Fruit fly (Drosophila melanogaster) whole organism, embryonic: ENCODE measurements around the gene CG8329.
A peak's percentile ranks its signal among the peaks of the same experiment; 100 is the strongest.

Source experiments
- Ada2b ChIP-seq: fragments of 200-800 bp; sonication (Bioruptor generic); IDR thresholded peaks from 2 replicates; pipeline ENCODE4 v1.3.6; 2022; ENCODE audit warnings: missing biosample characterization, missing genetic modification characterization
- Aef1 ChIP-seq: fragments of 200-800 bp; sonication (Bioruptor generic); IDR thresholded peaks from 3 replicates; pipeline ENCODE4 v1.3.6; 2022; ENCODE audit warnings: missing biosample characterization, missing genetic modification characterization
- Atf6 ChIP-seq: fragments of 200-800 bp; sonication (Bioruptor generic); IDR thresholded peaks from 2 replicates; pipeline ENCODE4 v1.3.6; 2022; ENCODE audit warnings: missing biosample characterization, missing genetic modification characterization
- Bgb ChIP-seq: fragments of 200-800 bp; sonication (Bioruptor generic); IDR thresholded peaks from 2 replicates; pipeline ENCODE4 v1.3.6; 2022; ENCODE audit warnings: missing biosample characterization, missing genetic modification characterization; ENCODE audit not compliant: partially characterized antibody
- CG10209 ChIP-seq: fragments of 200-800 bp; sonication (Bioruptor generic); optimal IDR thresholded peaks from 3 replicates; lab custom pipeline; 2017; ENCODE audit warnings: missing biosample characterization, mild to moderate bottlenecking, missing genetic modification characterization, missing genetic modification reagents
- CG11695 ChIP-seq: fragments of 200-800 bp; sonication (Bioruptor generic); IDR thresholded peaks from 3 replicates; pipeline ENCODE4 v1.3.6; 2022; ENCODE audit warnings: missing biosample characterization, missing genetic modification characterization
- CG12071 ChIP-seq: fragments of 200-800 bp; sonication (Bioruptor generic); optimal IDR thresholded peaks from 3 replicates; lab custom pipeline; 2018; ENCODE audit warnings: missing biosample characterization, mild to moderate bottlenecking, missing genetic modification characterization
- CG12155 ChIP-seq: fragments of 200-800 bp; sonication (Bioruptor generic); optimal IDR thresholded peaks from 3 replicates; lab custom pipeline; 2016; ENCODE audit warnings: missing biosample characterization, missing genetic modification characterization
- CG12769 ChIP-seq: fragments of 200-800 bp; sonication (Bioruptor generic); optimal IDR thresholded peaks from 2 replicates; lab custom pipeline; 2019; ENCODE audit warnings: missing biosample characterization, mild to moderate bottlenecking, missing genetic modification characterization, moderate library complexity
- CG13287 ChIP-seq: fragments of 200-800 bp; sonication (Bioruptor generic); IDR thresholded peaks from 2 replicates; pipeline ENCODE4 v1.3.6; 2022; ENCODE audit warnings: missing biosample characterization, missing genetic modification characterization; ENCODE audit not compliant: partially characterized antibody
- CG15073 ChIP-seq: fragments of 200-800 bp; sonication (Bioruptor generic); optimal IDR thresholded peaks from 2 replicates; lab custom pipeline; 2016; ENCODE audit warnings: missing biosample characterization, missing genetic modification characterization
- CG16779 ChIP-seq: fragments of 200-800 bp; sonication (Bioruptor generic); IDR thresholded peaks from 2 replicates; pipeline ENCODE4 v1.3.6; 2022; ENCODE audit warnings: missing biosample characterization, missing genetic modification characterization
- CG16863 ChIP-seq: fragments of 200-800 bp; sonication (Bioruptor generic); optimal IDR thresholded peaks from 3 replicates; lab custom pipeline; 2016; ENCODE audit warnings: missing biosample characterization, missing genetic modification characterization
- CG17328 ChIP-seq: fragments of 200-800 bp; sonication (Bioruptor generic); IDR thresholded peaks from 2 replicates; pipeline ENCODE4 v1.3.6; 2022; ENCODE audit warnings: missing biosample characterization, missing genetic modification characterization
- CG18476 ChIP-seq: fragments of 200-800 bp; sonication (Bioruptor generic); optimal IDR thresholded peaks from 2 replicates; lab custom pipeline; 2016; ENCODE audit warnings: missing biosample characterization, mild to moderate bottlenecking, missing genetic modification characterization
- CG2116 ChIP-seq: fragments of 200-800 bp; sonication (Bioruptor generic); optimal IDR thresholded peaks from 3 replicates; lab custom pipeline; 2018; ENCODE audit warnings: missing biosample characterization, mild to moderate bottlenecking, missing genetic modification characterization
- CG2199 ChIP-seq: fragments of 200-800 bp; sonication (Bioruptor generic); IDR thresholded peaks from 3 replicates; pipeline ENCODE4 v1.3.6; 2022; ENCODE audit warnings: missing biosample characterization, missing genetic modification characterization
- CG34224 ChIP-seq: fragments of 200-800 bp; sonication (Bioruptor generic); IDR thresholded peaks from 3 replicates; pipeline ENCODE4 v1.3.6; 2022; ENCODE audit warnings: missing biosample characterization, missing genetic modification characterization; ENCODE audit not compliant: partially characterized antibody
- CG3838 ChIP-seq: fragments of 200-800 bp; sonication (Bioruptor generic); optimal IDR thresholded peaks from 3 replicates; lab custom pipeline; 2016; ENCODE audit warnings: missing biosample characterization, missing genetic modification characterization
- CG4328 ChIP-seq: fragments of 200-800 bp; sonication (Bioruptor generic); optimal IDR thresholded peaks from 3 replicates; lab custom pipeline; 2017; ENCODE audit warnings: missing biosample characterization, missing genetic modification reagents, missing genetic modification characterization
- CG4404 ChIP-seq: fragments of 200-800 bp; sonication (Bioruptor generic); IDR thresholded peaks from 2 replicates; pipeline ENCODE4 v1.3.6; 2022; ENCODE audit warnings: missing biosample characterization, missing genetic modification characterization
- CG4617 ChIP-seq: fragments of 200-800 bp; sonication (Bioruptor generic); optimal IDR thresholded peaks from 3 replicates; lab custom pipeline; 2016; ENCODE audit warnings: missing biosample characterization, missing genetic modification characterization, borderline replicate concordance
- CG4854 ChIP-seq: fragments of 200-800 bp; sonication (Bioruptor generic); optimal IDR thresholded peaks from 2 replicates; lab custom pipeline; 2016; ENCODE audit warnings: missing biosample characterization, missing genetic modification characterization, inconsistent platforms
- CG6254 ChIP-seq: fragments of 200-800 bp; sonication (Bioruptor generic); optimal IDR thresholded peaks from 3 replicates; lab custom pipeline; 2017; ENCODE audit warnings: mild to moderate bottlenecking, missing biosample characterization, missing genetic modification reagents, missing genetic modification characterization
- CG6791 ChIP-seq: fragments of 200-800 bp; sonication (Bioruptor generic); IDR thresholded peaks from 3 replicates; pipeline ENCODE4 v1.3.6; 2022; ENCODE audit warnings: missing biosample characterization, missing genetic modification characterization; ENCODE audit not compliant: partially characterized antibody
- CG7372 ChIP-seq: fragments of 200-800 bp; sonication (Bioruptor generic); IDR thresholded peaks from 2 replicates; pipeline ENCODE4 v1.3.6; 2022; ENCODE audit warnings: missing biosample characterization, missing genetic modification characterization
- CoRest ChIP-seq: fragments of 200-800 bp; sonication (Bioruptor generic); optimal IDR thresholded peaks from 3 replicates; lab custom pipeline; 2018; ENCODE audit warnings: missing biosample characterization, mild to moderate bottlenecking, missing genetic modification characterization, moderate library complexity
- Dll ChIP-seq: fragments of 200-800 bp; sonication (Bioruptor generic); IDR thresholded peaks from 4 replicates; pipeline ENCODE4 v1.3.6; 2022; ENCODE audit warnings: missing biosample characterization, missing genetic modification characterization; ENCODE audit not compliant: partially characterized antibody
- E2f2 ChIP-seq: fragments of 200-800 bp; sonication (Bioruptor generic); IDR thresholded peaks from 2 replicates; pipeline ENCODE4 v1.3.6; 2022; ENCODE audit warnings: missing biosample characterization, missing genetic modification characterization
- Ets97D ChIP-seq: fragments of 200-800 bp; sonication (Bioruptor generic); optimal IDR thresholded peaks from 3 replicates; lab custom pipeline; 2016; ENCODE audit warnings: missing biosample characterization, missing genetic modification characterization
- H15 ChIP-seq: fragments of 200-800 bp; sonication (Bioruptor generic); IDR thresholded peaks from 3 replicates; pipeline ENCODE4 v1.3.6; 2022; ENCODE audit warnings: missing biosample characterization, missing genetic modification characterization
- Lhr ChIP-seq: fragments of 200-800 bp; sonication (Bioruptor generic); optimal IDR thresholded peaks from 3 replicates; lab custom pipeline; 2017; ENCODE audit warnings: mild to moderate bottlenecking, missing biosample characterization, missing genetic modification reagents, missing genetic modification characterization
- Max ChIP-seq: fragments of 200-800 bp; sonication (Bioruptor generic); optimal IDR thresholded peaks from 2 replicates; lab custom pipeline; 2016; ENCODE audit warnings: missing biosample characterization, mild to moderate bottlenecking, missing genetic modification characterization
- Mes4 ChIP-seq: fragments of 200-800 bp; sonication (Bioruptor generic); optimal IDR thresholded peaks from 2 replicates; lab custom pipeline; 2016; ENCODE audit warnings: missing biosample characterization, missing genetic modification characterization
- Myb ChIP-seq: fragments of 200-800 bp; sonication (Bioruptor generic); optimal IDR thresholded peaks from 2 replicates; lab custom pipeline; 2016; ENCODE audit warnings: missing biosample characterization, missing genetic modification characterization
- Sry-β ChIP-seq: fragments of 200-800 bp; sonication (Bioruptor generic); optimal IDR thresholded peaks from 2 replicates; lab custom pipeline; 2018; ENCODE audit warnings: missing biosample characterization, mild to moderate bottlenecking, missing genetic modification characterization, moderate library complexity
- Sry-δ ChIP-seq: fragments of 200-800 bp; sonication (Bioruptor generic); optimal IDR thresholded peaks from 2 replicates; lab custom pipeline; 2016; ENCODE audit warnings: missing biosample characterization, missing genetic modification characterization
- ab ChIP-seq: fragments of 200-800 bp; sonication (Bioruptor generic); optimal IDR thresholded peaks from 2 replicates; lab custom pipeline; 2016; ENCODE audit warnings: missing biosample characterization, missing genetic modification characterization
- ash1 ChIP-seq: fragments of 200-800 bp; sonication (Bioruptor generic); optimal IDR thresholded peaks from 2 replicates; lab custom pipeline; 2018; ENCODE audit warnings: missing biosample characterization, mild to moderate bottlenecking, missing genetic modification characterization
- chinmo ChIP-seq: fragments of 200-800 bp; sonication (Bioruptor generic); IDR thresholded peaks from 4 replicates; pipeline ENCODE4 v1.3.6; 2022; ENCODE audit warnings: missing biosample characterization, missing genetic modification characterization; ENCODE audit not compliant: partially characterized antibody
- chn ChIP-seq: fragments of 200-800 bp; sonication (Bioruptor generic); optimal IDR thresholded peaks from 2 replicates; lab custom pipeline; 2016; ENCODE audit warnings: missing biosample characterization, missing genetic modification characterization
- ci ChIP-seq: fragments of 200-800 bp; sonication (Bioruptor generic); IDR thresholded peaks from 3 replicates; pipeline ENCODE4 v1.3.6; 2022; ENCODE audit warnings: missing biosample characterization, missing genetic modification characterization
- jing ChIP-seq: fragments of 200-800 bp; sonication (Bioruptor generic); optimal IDR thresholded peaks from 2 replicates; lab custom pipeline; 2018; ENCODE audit warnings: missing biosample characterization, mild to moderate bottlenecking, missing genetic modification characterization
- knrl ChIP-seq: fragments of 200-800 bp; sonication (Bioruptor generic); IDR thresholded peaks from 3 replicates; pipeline ENCODE4 v1.3.6; 2022; ENCODE audit warnings: missing biosample characterization, missing genetic modification characterization; ENCODE audit not compliant: partially characterized antibody
- oc ChIP-seq: fragments of 200-800 bp; sonication (Bioruptor generic); optimal IDR thresholded peaks from 2 replicates; lab custom pipeline; 2018; ENCODE audit warnings: missing biosample characterization, mild to moderate bottlenecking, missing genetic modification characterization, moderate library complexity
- org-1 ChIP-seq: fragments of 200-800 bp; sonication (Bioruptor generic); optimal IDR thresholded peaks from 2 replicates; lab custom pipeline; 2017; ENCODE audit warnings: missing biosample characterization, missing genetic modification characterization
- pzg ChIP-seq: fragments of 200-800 bp; sonication (Bioruptor generic); optimal IDR thresholded peaks from 3 replicates; lab custom pipeline; 2018; ENCODE audit warnings: missing biosample characterization, mild to moderate bottlenecking, missing genetic modification characterization, moderate library complexity
- tna ChIP-seq: fragments of 200-800 bp; sonication (Bioruptor generic); IDR thresholded peaks from 2 replicates; pipeline ENCODE4 v1.3.6; 2022; ENCODE audit warnings: missing biosample characterization, missing genetic modification characterization; ENCODE audit not compliant: partially characterized antibody
- twi ChIP-seq: fragments of 200-800 bp; optimal IDR thresholded peaks from 2 replicates; lab custom pipeline; 2019; ENCODE audit warnings: missing biosample characterization, mild to moderate bottlenecking, missing genetic modification characterization, moderate library complexity
- vnd ChIP-seq: fragments of 200-800 bp; sonication (Bioruptor generic); IDR thresholded peaks from 3 replicates; pipeline ENCODE4 v1.3.6; 2022; ENCODE audit warnings: missing biosample characterization, missing genetic modification characterization; ENCODE audit not compliant: partially characterized antibody

The CG8329 gene

dm6 chr3L:9629910-9630309 lies 8.0 kb upstream of the CG8329 start (continued):
- TF ChIP-seq Max (GFP tag; lab: Kevin White, UChicago) (no peak), CG4617 (GFP tag; lab: Kevin White, UChicago) (peak; percentile 59), CG15073 (GFP tag; lab: Kevin White, UChicago) (no peak), CG18476 (GFP tag; lab: Kevin White, UChicago) (no peak), CG4854 (GFP tag; lab: Kevin White, UChicago) (no peak), ab (GFP tag; lab: Kevin White, UChicago) (no peak), CG13287 (GFP tag; lab: Robert Waterston, UW) (peak; percentile 51), CG11695 (GFP tag; lab: Robert Waterston, UW) (no peak), E2f2 (GFP tag; lab: Robert Waterston, UW) (peak; percentile 45; the same call in 1 of the 2 replicates), CG17328 (GFP tag; lab: Robert Waterston, UW) (no peak), pzg (GFP tag; lab: Kevin White, UChicago) (peak; percentile 75), CG2116 (GFP tag; lab: Kevin White, UChicago) (peak; percentile 19), CG12769 (tag; lab: Kevin White, UChicago) (no peak), knrl (GFP tag; lab: Robert Waterston, UW) (peak; percentile 54; the same call in 2 of the 3 replicates), H15 (GFP tag; lab: Robert Waterston, UW) (no peak), jing (no peak), chinmo (GFP tag; lab: Robert Waterston, UW) (no peak), CG6254 (GFP tag; lab: Kevin White, UChicago) (no peak), org-1 (no peak), chn (GFP tag; lab: Kevin White, UChicago) (no peak), CoRest (tag; lab: Kevin White, UChicago) (no peak), tna (GFP tag; lab: Robert Waterston, UW) (no peak), Sry-δ (GFP tag; lab: Kevin White, UChicago) (peak; percentile 31), Bgb (peak; percentile 55; the same call in 1 of the 2 replicates), Ets97D (GFP tag; lab: Kevin White, UChicago) (peak; percentile 29), CG34224 (GFP tag; lab: Robert Waterston, UW) (no peak), CG16779 (GFP tag; lab: Robert Waterston, UW) (no peak), CG3838 (no peak), vnd (GFP tag; lab: Robert Waterston, UW) (0 out of 3 replicates have a peak, but pooled peaks have one; percentile 23), CG4328 (GFP tag; lab: Kevin White, UChicago) (no peak), ci (GFP tag; lab: Robert Waterston, UW) (no peak), CG12071 (GFP tag; lab: Kevin White, UChicago) (no peak), Aef1 (no peak), CG4404 (GFP tag; lab: Robert Waterston, UW) (no peak), Myb (peak; percentile 99), twi (tag; lab: Kevin White, UChicago) (no peak), CG10209 (GFP tag; lab: Kevin White, UChicago) (no peak), ash1 (GFP tag; lab: Kevin White, UChicago) (no peak), CG16863 (GFP tag; lab: Kevin White, UChicago) (no peak), CG7372 (no peak), Sry-β (GFP tag; lab: Kevin White, UChicago) (no peak), Dll (GFP tag; lab: Robert Waterston, UW) (peak; percentile 23; the same call in 1 of the 4 replicates), Ada2b (no peak), Lhr (peak; percentile 72), Mes4 (no peak), Atf6 (no peak), CG6791 (GFP tag; lab: Robert Waterston, UW) (0 out of 3 replicates have a peak, but pooled peaks have one; percentile 53), CG2199 (GFP tag; lab: Robert Waterston, UW) (no peak), oc (no peak), CG12155 (GFP tag; lab: Kevin White, UChicago) (no peak)
